Fruit fly (Drosophila melanogaster): ENCODE results near the gene TwdlE.

Gene TwdlE

DNA sequence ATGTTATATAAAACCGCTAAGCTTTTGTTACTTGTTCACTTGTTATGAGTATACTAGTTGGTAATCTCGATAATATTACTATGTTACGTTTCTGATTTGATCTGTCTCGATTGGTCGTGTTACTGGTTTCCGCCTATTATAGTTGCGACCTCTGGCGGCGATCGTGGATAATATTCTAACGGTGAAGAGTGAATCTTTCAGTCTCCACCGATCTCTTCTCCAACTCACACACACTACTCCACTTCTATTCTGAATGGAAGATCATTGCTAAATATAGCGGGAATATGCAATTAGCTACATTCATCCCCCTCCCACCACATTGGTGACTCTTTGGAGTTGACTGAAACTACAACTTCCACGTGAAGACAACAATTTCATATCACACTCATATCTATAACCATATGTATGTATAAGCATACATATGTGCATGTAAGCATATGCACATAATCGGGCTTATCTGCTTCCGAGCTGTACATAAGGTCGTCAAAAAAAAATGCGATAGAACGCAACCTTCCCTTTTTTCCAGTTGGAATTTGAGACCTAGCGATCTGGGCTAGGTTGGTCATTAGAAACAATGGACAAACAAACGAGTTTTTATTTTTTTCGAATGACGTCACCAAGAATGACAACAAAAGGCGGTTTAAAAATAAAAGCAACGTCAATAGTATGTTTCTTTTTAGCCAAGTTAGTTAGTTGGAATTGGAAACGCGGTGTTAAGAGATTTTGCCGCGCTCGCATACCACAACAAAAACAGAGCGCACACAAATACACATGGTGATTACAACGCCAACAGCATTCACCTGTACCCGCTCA lies 51.5 kb downstream of the TwdlE start:
- TF ChIP-seq CTCF (optimal IDR thresholded peaks at IDR 0.05) = peak; percentile 73 to 76
- TF ChIP-seq CG8478 (optimal IDR thresholded peaks at IDR 0.05) = no peak
